Fruit fly (Drosophila melanogaster): ENCODE data around the gene CG10863.
A peak's percentile ranks its signal among the peaks of the same experiment; 100 is the strongest.

The CG10863 gene

DNA sequence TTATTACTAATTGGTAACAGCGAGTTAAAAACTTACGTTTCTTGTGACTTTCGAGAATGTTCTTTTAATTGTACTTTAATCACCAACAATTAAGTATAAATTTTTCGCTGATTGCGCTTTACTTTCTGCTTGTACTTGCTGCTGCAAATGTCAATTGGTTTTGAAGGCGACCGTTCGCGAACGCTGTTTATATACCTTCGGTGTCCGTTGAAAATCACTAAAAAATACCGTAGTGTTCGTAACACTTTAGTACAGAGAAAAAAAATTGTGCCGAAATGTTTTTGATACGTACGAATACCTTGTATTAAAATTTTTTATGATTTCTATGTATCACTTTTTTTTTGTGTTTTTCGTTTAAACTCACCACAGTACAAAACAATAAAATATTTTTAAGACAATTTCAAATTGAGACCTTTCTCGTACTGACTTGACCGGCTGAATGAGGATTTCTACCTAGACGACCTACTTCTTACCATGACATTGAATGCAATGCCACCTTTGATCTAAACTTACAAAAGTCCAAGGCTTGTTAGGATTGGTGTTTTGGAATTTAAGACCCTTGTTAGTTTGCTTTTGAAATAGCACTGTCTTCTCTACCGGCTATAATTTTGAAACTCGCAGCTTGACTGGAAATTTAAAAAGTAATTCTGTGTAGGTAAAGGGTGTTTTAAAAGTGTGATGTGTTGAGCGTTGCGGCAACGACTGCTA is 39.6 kb downstream of the CG10863 start, which contains the start of gene Ubi-p63E (continued):
- no peak for TF ChIP-seq CG16779 (tag; optimal IDR thresholded peaks at IDR 0.05)
- TF ChIP-seq CG6163 (GFP tag; IDR thresholded peaks at IDR 0.05): no peak
- peak; percentile 66 for TF ChIP-seq Hr39 (GFP tag; optimal IDR thresholded peaks at IDR 0.05)
- TF ChIP-seq CG15336 (GFP tag; IDR thresholded peaks at IDR 0.05): no peak
- peak; percentile 29 for TF ChIP-seq CG6854 (GFP tag; optimal IDR thresholded peaks at IDR 0.05)
- peak; percentile 31 for TF ChIP-seq Lpt (GFP tag; optimal IDR thresholded peaks at IDR 0.05)
- peak; percentile 57 for TF ChIP-seq vri (GFP tag; optimal IDR thresholded peaks at IDR 0.05)
- TF ChIP-seq Eip93F (GFP tag; optimal IDR thresholded peaks at IDR 0.05): no peak
- peak; percentile 58 for TF ChIP-seq CG6792 (GFP tag; optimal IDR thresholded peaks at IDR 0.05)
- no peak for TF ChIP-seq Gug (GFP tag; IDR thresholded peaks at IDR 0.05)
- no peak for TF ChIP-seq Hr38 (GFP tag; optimal IDR thresholded peaks at IDR 0.05)
- peak; percentile 62 for TF ChIP-seq Sox102F (GFP tag; optimal IDR thresholded peaks at IDR 0.05)
- TF ChIP-seq CG34406 (GFP tag; optimal IDR thresholded peaks at IDR 0.05): peak; percentile 47
- TF ChIP-seq Smox (GFP tag; optimal IDR thresholded peaks at IDR 0.05): peak; percentile 75
- peak; percentile 30 for TF ChIP-seq CG8319 (GFP tag; optimal IDR thresholded peaks at IDR 0.05)
- TF ChIP-seq Eip75B (GFP tag; optimal IDR thresholded peaks at IDR 0.05): peak; percentile 54
- TF ChIP-seq CG6276 (GFP tag; optimal IDR thresholded peaks at IDR 0.05): peak; percentile 50
- TF ChIP-seq lz (GFP tag; optimal IDR thresholded peaks at IDR 0.05): peak; percentile 77
- TF ChIP-seq salr (GFP tag; optimal IDR thresholded peaks at IDR 0.05): peak in 1 of 2 experiments; percentile 77
- peak; percentile 57 for TF ChIP-seq topi (GFP tag; optimal IDR thresholded peaks at IDR 0.05)
- peak; percentile 57 for TF ChIP-seq achi (GFP tag; optimal IDR thresholded peaks at IDR 0.05)
- peak; percentile 31 for TF ChIP-seq Ets96B (tag; optimal IDR thresholded peaks at IDR 0.05)
- peak; percentile 60 for TF ChIP-seq Hr4 (GFP tag; optimal IDR thresholded peaks at IDR 0.05)
- TF ChIP-seq Eip78C (GFP tag): peak; percentile 90
- TF ChIP-seq CG4318 (GFP tag; optimal IDR thresholded peaks at IDR 0.05): peak; percentile 56

DNA sequence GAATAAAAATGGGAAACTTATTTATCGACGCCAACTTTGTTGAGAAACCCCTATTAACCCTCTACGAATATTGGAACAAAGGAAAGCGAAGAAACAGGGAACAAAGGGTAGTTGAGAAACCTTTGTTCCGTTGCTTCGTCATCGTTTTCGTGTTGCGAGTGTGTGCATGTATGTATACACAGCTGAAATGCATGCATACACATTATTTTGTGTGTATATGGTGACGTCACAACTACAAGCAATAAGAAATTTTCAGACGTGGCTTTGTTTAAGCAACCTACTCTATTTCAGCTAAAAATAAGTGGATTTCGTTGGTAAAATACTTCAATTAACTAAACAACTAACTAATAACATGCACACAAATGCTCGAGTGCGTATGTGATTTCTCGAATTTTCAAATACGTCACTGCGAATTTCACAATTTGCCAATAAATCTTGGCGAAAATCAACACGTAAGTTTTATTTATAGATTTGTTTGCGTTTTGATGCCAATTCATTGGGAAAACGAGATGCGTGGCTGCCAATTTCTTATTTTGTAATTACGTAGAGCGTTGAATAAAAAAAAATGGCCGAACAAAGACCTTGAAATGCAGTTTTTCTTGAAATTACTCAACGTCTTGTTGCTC is 40.3 kb downstream of the CG10863 start:
- no peak for TF ChIP-seq CG11762 (GFP tag; optimal IDR thresholded peaks at IDR 0.05; ENCODE audit: insufficient read depth)
- no peak for TF ChIP-seq Hr39 (GFP tag; optimal IDR thresholded peaks at IDR 0.05)
- peak; percentile 42 to 62 for TF ChIP-seq ss (GFP tag; optimal IDR thresholded peaks at IDR 0.05)
- TF ChIP-seq CG6808 (GFP tag; optimal IDR thresholded peaks at IDR 0.05): peak; percentile 60
- peak; percentile 69 for TF ChIP-seq dsx (GFP tag; optimal IDR thresholded peaks at IDR 0.05; ENCODE audit: poor library complexity, severe bottlenecking)
- peak; percentile 86 for TF ChIP-seq Sox14 (GFP tag; optimal IDR thresholded peaks at IDR 0.05)
- peak; percentile 5 for TF ChIP-seq vri (GFP tag; optimal IDR thresholded peaks at IDR 0.05)
- TF ChIP-seq fkh (GFP tag; optimal IDR thresholded peaks at IDR 0.05): peak; percentile 49
- TF ChIP-seq Hr38 (GFP tag; optimal IDR thresholded peaks at IDR 0.05): no peak
- TF ChIP-seq spab (GFP tag; optimal IDR thresholded peaks at IDR 0.05): peak; percentile 7
- TF ChIP-seq CG6276 (GFP tag; optimal IDR thresholded peaks at IDR 0.05): peak; percentile 51
- TF ChIP-seq Sox15 (GFP tag; optimal IDR thresholded peaks at IDR 0.05): no peak
- TF ChIP-seq Eip78C (GFP tag): peak; percentile 44

DNA sequence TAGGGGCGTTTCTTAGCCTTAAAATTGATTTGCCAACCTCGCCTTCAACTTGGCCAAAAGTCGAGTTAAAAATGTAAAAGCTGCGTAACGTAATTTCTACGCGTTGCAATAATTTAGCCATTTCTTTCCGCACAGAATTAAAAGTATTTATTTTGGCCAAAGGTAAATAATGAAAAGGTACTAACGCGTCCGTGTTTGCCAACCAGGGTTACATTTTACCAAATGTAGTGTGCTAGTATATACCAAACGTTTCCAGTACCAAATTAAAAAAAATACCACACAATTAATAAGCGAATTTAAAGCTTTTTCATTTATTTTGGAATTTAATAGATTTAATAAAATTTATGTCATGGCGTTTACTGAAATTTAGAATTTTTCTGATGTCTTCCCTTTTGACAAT is 43.3 kb downstream of the CG10863 start, which contains the start of gene Ccz1:
TSS of gene Ccz1 (minus strand) at position 179 of the 400 bp plus-strand sequence.
- TF ChIP-seq Gug (GFP tag; IDR thresholded peaks at IDR 0.05): no peak
- TF ChIP-seq CG6808 (GFP tag; optimal IDR thresholded peaks at IDR 0.05): no peak
- no peak for TF ChIP-seq CG8319 (GFP tag; optimal IDR thresholded peaks at IDR 0.05)
- TF ChIP-seq CG15336 (GFP tag; IDR thresholded peaks at IDR 0.05): no peak
- TF ChIP-seq CG11294 (GFP tag; IDR thresholded peaks at IDR 0.05): no peak
- TF ChIP-seq vri (GFP tag; optimal IDR thresholded peaks at IDR 0.05): peak; percentile 20
- no peak for TF ChIP-seq Hr4 (GFP tag; optimal IDR thresholded peaks at IDR 0.05)
- TF ChIP-seq CG6854 (GFP tag; optimal IDR thresholded peaks at IDR 0.05): no peak
- peak; percentile 27 for TF ChIP-seq Met (GFP tag; optimal IDR thresholded peaks at IDR 0.05)
- no peak for TF ChIP-seq CG4318 (GFP tag; optimal IDR thresholded peaks at IDR 0.05)
- TF ChIP-seq cyc (GFP tag; optimal IDR thresholded peaks at IDR 0.05): peak; percentile 40
- TF ChIP-seq eg (GFP tag; IDR thresholded peaks at IDR 0.05): no peak
- no peak for TF ChIP-seq fd85E (GFP tag; optimal IDR thresholded peaks at IDR 0.05)
- no peak for TF ChIP-seq CG32006 (GFP tag; optimal IDR thresholded peaks at IDR 0.05)
- no peak for TF ChIP-seq Blimp-1 (GFP tag; optimal IDR thresholded peaks at IDR 0.05)
- no peak for TF ChIP-seq CG1621 (tag; optimal IDR thresholded peaks at IDR 0.05)
- TF ChIP-seq esn (GFP tag; optimal IDR thresholded peaks at IDR 0.05): peak; percentile 57
- peak; percentile 16 for TF ChIP-seq Hr39 (GFP tag; optimal IDR thresholded peaks at IDR 0.05)
- TF ChIP-seq Eip93F (GFP tag; optimal IDR thresholded peaks at IDR 0.05): no peak
- no peak for TF ChIP-seq CG3032 (tag; optimal IDR thresholded peaks at IDR 0.05)
- no peak for TF ChIP-seq fd59A (GFP tag; optimal IDR thresholded peaks at IDR 0.05)
- TF ChIP-seq CG8119 (GFP tag; IDR thresholded peaks at IDR 0.05): no peak
- peak; percentile 37 for TF ChIP-seq svp (GFP tag)

Measured in whole organism, prepupa.